Fruit fly (Drosophila melanogaster): Measurements from ENCODE around the gene CG11600.

dm6 chr3R:12615553-12615952, 20.8 kb upstream of the CG11600 start:
- TF ChIP-seq lola (GFP tag; optimal IDR thresholded peaks at IDR 0.05), result no peak
- no peak for TF ChIP-seq Mio (GFP tag; optimal IDR thresholded peaks at IDR 0.05)
- TF ChIP-seq sage (GFP tag; optimal IDR thresholded peaks at IDR 0.05), result no peak
- no peak for TF ChIP-seq psq (GFP tag; optimal IDR thresholded peaks at IDR 0.05)
- no peak for TF ChIP-seq br (GFP tag; optimal IDR thresholded peaks at IDR 0.05)
- no peak for TF ChIP-seq CG32264 (GFP tag; optimal IDR thresholded peaks at IDR 0.05)
- no peak for TF ChIP-seq Hr78 (GFP tag; optimal IDR thresholded peaks at IDR 0.05)
- no peak for TF ChIP-seq fru (GFP tag; optimal IDR thresholded peaks at IDR 0.05)
- no peak for TF ChIP-seq ey (GFP tag; optimal IDR thresholded peaks at IDR 0.05)
- TF ChIP-seq pan (optimal IDR thresholded peaks at IDR 0.05), result no peak
- no peak for TF ChIP-seq N (GFP tag; optimal IDR thresholded peaks at IDR 0.05)
- TF ChIP-seq GATAd (GFP tag; optimal IDR thresholded peaks at IDR 0.05), result no peak

All from whole organism, wandering third instar larva.